Worm (Caenorhabditis elegans) whole organism, L2 larva: Measurements from ENCODE around the gene C27D9.1.

Source experiments
- ama-1 ChIP-seq: fragments of 150-350 bp; optimal IDR thresholded peaks from 2 replicates; lab custom pipeline; 2018; ENCODE audit warnings: inconsistent platforms
- blmp-1 ChIP-seq: sonication (generic microtip); optimal IDR thresholded peaks from 2 replicates; lab custom pipeline; 2017; ENCODE audit warnings: missing genetic modification characterization, mild to moderate bottlenecking, missing compliant biosample characterization, antibody characterized with exemption, moderate library complexity; ENCODE audit not compliant: insufficient read depth
- elt-1 ChIP-seq: fragments of 150-350 bp; optimal IDR thresholded peaks from 2 replicates; lab custom pipeline; 2014; ENCODE audit warnings: missing biosample characterization, missing genetic modification characterization
- elt-3 ChIP-seq: sonication (generic microtip); optimal IDR thresholded peaks from 2 replicates; lab custom pipeline; 2017; ENCODE audit warnings: missing biosample characterization, missing genetic modification characterization
- nhr-10 ChIP-seq: sonication (generic microtip); optimal IDR thresholded peaks from 2 replicates; lab custom pipeline; 2017; ENCODE audit warnings: missing biosample characterization, missing genetic modification characterization
- nhr-21 ChIP-seq: fragments of 150-350 bp; optimal IDR thresholded peaks from 2 replicates; lab custom pipeline; 2014; ENCODE audit warnings: missing biosample characterization, missing genetic modification characterization
- skn-1 ChIP-seq: sonication (generic microtip); optimal IDR thresholded peaks from 2 replicates; lab custom pipeline; 2017; ENCODE audit warnings: missing biosample characterization, missing genetic modification characterization
- snpc-4 ChIP-seq: fragments of 150-350 bp; optimal IDR thresholded peaks from 2 replicates; lab custom pipeline; 2014; ENCODE audit warnings: missing biosample characterization, missing genetic modification characterization
- unc-39 ChIP-seq: fragments of 150-350 bp; optimal IDR thresholded peaks from 2 replicates; lab custom pipeline; 2014; ENCODE audit warnings: missing biosample characterization, missing genetic modification characterization
- unc-62 ChIP-seq: fragments of 150-350 bp; optimal IDR thresholded peaks from 2 replicates; lab custom pipeline; 2014; ENCODE audit warnings: missing biosample characterization, missing genetic modification reagents, missing genetic modification characterization
- zag-1 ChIP-seq: fragments of 150-350 bp; optimal IDR thresholded peaks from 2 replicates; lab custom pipeline; 2014; ENCODE audit warnings: missing biosample characterization, missing genetic modification characterization
- ztf-11 ChIP-seq: sonication (generic microtip); optimal IDR thresholded peaks from 2 replicates; lab custom pipeline; 2017; ENCODE audit warnings: missing biosample characterization, missing genetic modification characterization

DNA sequence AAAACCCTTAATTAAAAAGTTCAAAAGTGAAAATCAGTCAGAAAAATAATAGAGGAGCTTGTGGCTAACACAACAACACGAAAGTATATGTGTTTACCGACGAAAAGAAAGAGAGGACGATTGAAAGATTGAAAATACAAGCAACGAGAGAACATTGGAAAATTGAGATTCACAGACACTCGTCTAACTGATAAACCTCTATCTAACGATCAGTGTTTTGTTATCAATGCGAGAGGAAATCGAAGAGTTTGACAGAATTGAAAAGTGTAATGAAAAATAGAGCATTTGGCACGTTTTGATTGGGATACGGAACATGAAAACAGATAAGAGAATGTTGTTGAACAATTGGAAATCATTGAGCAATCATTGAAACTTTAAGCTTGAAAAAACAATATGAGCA is 24.5 kb upstream of the C27D9.1 start:
- TF ChIP-seq ama-1 (lab: Kevin White, UChicago) (no peak), nhr-21 (no peak), blmp-1 (tag; lab: Kevin White, UChicago) (no peak), zag-1 (no peak), nhr-10 (no peak), ztf-11 (tag; lab: Kevin White, UChicago) (no peak), unc-62 (GFP tag; lab: Kevin White, UChicago) (no peak), elt-3 (tag; lab: Kevin White, UChicago) (no peak), snpc-4 (tag; lab: Kevin White, UChicago) (no peak), unc-39 (tag; lab: Kevin White, UChicago) (no peak), elt-1 (tag; lab: Kevin White, UChicago) (no peak), skn-1 (tag; lab: Kevin White, UChicago) (no peak)
